Worm (Caenorhabditis elegans): ENCODE results near the gene T07F8.4.
"Not testable (repeated sequence)": the region's sequence is repeated elsewhere in the genome, so short reads cannot be mapped to it uniquely, and the experiment has no call there.

Gene T07F8.4

DNA sequence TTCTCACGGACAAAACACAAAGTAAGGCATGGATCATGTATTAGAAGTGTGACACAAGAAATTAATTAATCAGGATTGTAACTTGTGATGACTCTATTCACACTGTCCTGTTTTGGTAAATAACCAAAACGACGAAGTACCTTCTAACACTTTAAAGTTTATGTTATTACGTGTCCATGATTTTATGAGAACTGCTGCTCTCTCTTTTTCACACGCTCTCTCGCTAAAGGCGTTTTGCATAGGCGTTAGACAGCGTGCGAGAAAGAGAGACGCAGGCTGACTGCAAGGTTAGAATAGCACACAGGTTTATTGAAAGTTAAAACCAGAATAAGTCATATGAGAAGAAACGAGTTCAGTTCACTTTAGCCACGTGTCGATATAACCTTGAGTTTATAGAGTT is 41.7 kb downstream of the T07F8.4 start:
- TF ChIP-seq hlh-30 (tag; optimal IDR thresholded peaks at IDR 0.05; ENCODE audit: insufficient read depth) = peak; percentile 37
- no peak for TF ChIP-seq nhr-41 (GFP tag; IDR thresholded peaks at IDR 0.05)

DNA sequence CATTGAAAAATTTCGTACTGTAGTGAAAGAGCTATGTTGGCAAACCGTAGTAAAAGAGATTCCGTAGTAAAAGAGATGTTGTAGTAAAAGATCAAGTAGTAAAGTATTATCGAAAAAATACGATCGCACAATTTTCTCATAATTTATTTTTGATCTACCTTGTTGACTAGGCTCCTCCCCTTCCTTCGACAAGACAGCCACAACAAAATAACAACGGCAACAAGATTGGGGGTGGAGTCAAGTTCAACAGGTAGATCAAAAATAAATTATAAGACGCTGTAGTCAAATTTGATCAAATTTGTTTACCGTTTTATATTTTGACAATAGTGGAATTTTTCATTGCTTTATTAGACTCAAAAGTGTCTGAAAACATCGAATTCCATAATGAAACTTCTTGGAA is 43.5 kb downstream of the T07F8.4 start:
- peak in 1 of 2 experiments; percentile 67 for TF ChIP-seq unc-62 (GFP tag; optimal IDR thresholded peaks at IDR 0.05 in 1 of 2)
- TF ChIP-seq unc-62 (tag; optimal IDR thresholded peaks at IDR 0.05) = not testable (repeated sequence)

DNA sequence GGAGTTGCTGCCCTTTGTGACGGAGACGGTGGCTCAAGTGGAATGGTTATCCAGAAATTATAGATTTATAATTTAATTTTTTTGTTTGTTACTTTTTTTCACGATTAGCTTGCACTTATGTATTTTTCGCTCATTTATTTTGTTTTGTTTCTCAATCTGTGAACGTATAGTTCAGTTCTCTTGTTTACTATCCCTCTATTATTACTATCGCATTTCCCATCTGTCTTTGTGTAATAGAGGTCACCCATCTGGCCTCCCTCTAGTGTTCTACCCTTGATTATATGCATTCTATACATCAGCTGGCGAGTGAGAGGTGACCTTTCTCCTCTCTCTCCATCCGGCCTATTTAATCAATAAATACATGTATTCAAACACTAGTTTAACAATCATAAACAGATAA is 47.8 kb downstream of the T07F8.4 start, which contains the start of the genes T02G5.14 and T02G5.15:
Gene T02G5.14, plus strand, starts transcription at position 301 of the 400 bp plus-strand sequence.
Gene T02G5.15, plus strand, starts transcription at position 301 of the 400 bp plus-strand sequence.
- TF ChIP-seq daf-16 (GFP tag; optimal IDR thresholded peaks at IDR 0.05) = peak in 1 of 2 experiments; percentile 21
- not testable (repeated sequence) for TF ChIP-seq daf-16 (tag; optimal IDR thresholded peaks at IDR 0.05)
